Worm (Caenorhabditis elegans) whole organism, young adult: Measurements from ENCODE around the gene pigs-1.

Experiments used
- madf-6 ChIP-seq: fragments of 200-800 bp; sonication (Bioruptor generic); IDR thresholded peaks from 2 replicates; pipeline ENCODE4 v1.3.6; 2022; ENCODE audit warnings: missing genetic modification reagents, missing genetic modification characterization, missing compliant biosample characterization
- unc-130 ChIP-seq: sonication (generic microtip); optimal IDR thresholded peaks from 2 replicates; lab custom pipeline; 2016; ENCODE audit warnings: missing genetic modification reagents, missing genetic modification characterization, missing compliant biosample characterization

DNA sequence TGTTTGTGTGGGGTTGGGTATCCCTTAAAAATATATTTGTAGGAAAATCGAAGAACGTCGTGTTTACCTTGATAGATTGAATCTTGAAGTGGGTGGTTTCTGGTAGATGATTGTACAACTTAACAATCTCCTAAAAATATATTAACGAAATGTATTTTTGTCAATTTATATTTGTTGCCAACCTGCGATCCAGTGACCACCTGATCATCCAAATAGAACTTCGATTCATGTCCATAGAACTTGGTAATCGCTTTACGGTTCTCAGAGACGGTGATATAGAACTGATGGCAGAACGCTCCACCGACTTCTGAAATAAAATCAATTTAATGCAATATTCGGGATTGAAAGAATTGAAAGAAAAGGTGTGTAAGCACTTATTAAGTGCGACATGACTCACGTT is 20.4 kb downstream of the pigs-1 start:
- TF ChIP-seq unc-130 (GFP tag; lab: Kevin White, UChicago) (no peak), madf-6 (GFP tag; lab: Robert Waterston, UW) (no peak; the same call in 1 of the 2 replicates)
